Worm (Caenorhabditis elegans) whole organism, young adult: ENCODE data around the gene btb-2.

ENCODE experiments used
- F33H1.4 ChIP-seq: fragments of 200-800 bp; sonication (Bioruptor generic); IDR thresholded peaks from 2 replicates; pipeline ENCODE4 v1.3.6; 2022; ENCODE audit warnings: missing genetic modification reagents, missing genetic modification characterization, missing compliant biosample characterization
- F37B4.10 ChIP-seq: fragments of 200-800 bp; sonication (Bioruptor generic); IDR thresholded peaks from 2 replicates; pipeline ENCODE4 v1.3.6; 2022; ENCODE audit warnings: missing genetic modification characterization, missing compliant biosample characterization
- Y56A3A.18 ChIP-seq: fragments of 200-800 bp; sonication (Bioruptor generic); IDR thresholded peaks from 2 replicates; pipeline ENCODE4 v1.3.6; 2022; ENCODE audit warnings: missing genetic modification reagents, missing genetic modification characterization, missing compliant biosample characterization
- ceh-100 ChIP-seq: fragments of 200-800 bp; sonication (Bioruptor generic); IDR thresholded peaks from 2 replicates; pipeline ENCODE4 v1.3.6; 2022; ENCODE audit warnings: missing genetic modification reagents, missing genetic modification characterization, missing compliant biosample characterization
- nhr-90 ChIP-seq: sonication (generic microtip); optimal IDR thresholded peaks from 2 replicates; lab custom pipeline; 2016; ENCODE audit warnings: missing genotype, mild to moderate bottlenecking, missing genetic modification characterization, missing compliant biosample characterization
- pha-4 ChIP-seq: fragments of 150-350 bp; sonication (generic microtip); optimal IDR thresholded peaks from 2 replicates; lab custom pipeline; 2014; ENCODE audit warnings: missing biosample characterization, missing genetic modification reagents, missing genetic modification characterization
- sptf-2 ChIP-seq: fragments of 200-800 bp; sonication (Bioruptor generic); optimal IDR thresholded peaks from 2 replicates; lab custom pipeline; 2018; ENCODE audit warnings: mild to moderate bottlenecking, missing genetic modification characterization, missing compliant biosample characterization

DNA sequence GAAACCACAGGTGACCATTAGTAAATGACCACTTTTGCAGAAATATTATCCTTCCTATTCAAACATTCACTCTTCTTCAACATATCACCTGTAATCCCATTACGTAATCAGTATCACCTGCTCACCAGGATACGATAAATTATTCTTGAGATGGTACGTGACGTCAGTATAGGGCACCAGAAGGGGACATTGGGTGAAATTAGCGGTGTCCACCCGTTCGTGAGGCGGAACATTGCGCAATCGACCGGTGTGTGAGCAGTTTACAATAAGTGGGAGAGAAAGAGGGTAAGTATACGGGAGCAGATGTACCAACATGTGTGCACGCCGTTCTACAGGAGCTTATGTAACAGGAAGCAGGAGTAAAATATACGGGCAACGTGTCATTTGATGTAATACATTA is 16.2 kb downstream of the btb-2 start:
- no peak for TF ChIP-seq F37B4.10
- TF ChIP-seq nhr-90: no peak
- no peak for TF ChIP-seq F33H1.4
- TF ChIP-seq Y56A3A.18 (GFP tag; lab: Robert Waterston, UW): no peak
- no peak for TF ChIP-seq sptf-2
- no peak for TF ChIP-seq ceh-100 (GFP tag; lab: Robert Waterston, UW)
- no peak for TF ChIP-seq pha-4
